Fruit fly (Drosophila melanogaster): ENCODE data around the gene alien.

DNA sequence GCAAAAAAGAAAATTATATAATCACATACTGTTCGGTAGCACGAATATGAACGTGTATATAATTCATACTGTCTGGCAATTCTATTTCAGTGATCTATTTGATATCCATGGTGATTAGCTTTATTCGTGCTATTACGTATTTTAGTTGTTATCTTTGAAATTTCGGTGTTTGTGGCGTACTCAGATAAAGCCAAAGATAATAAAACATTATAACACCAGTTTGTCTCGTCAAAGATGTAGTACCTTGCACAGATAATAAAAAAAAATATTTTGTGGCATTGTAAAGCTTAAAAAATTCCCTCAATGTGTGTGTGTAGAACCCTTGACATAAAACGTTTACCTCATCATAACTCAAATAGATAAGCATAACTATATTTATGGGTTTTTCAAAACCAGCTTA, 49.2 kb downstream of the alien start:
- TF ChIP-seq fd85E (GFP tag; optimal IDR thresholded peaks at IDR 0.05): no peak
- no peak for TF ChIP-seq CG1621 (tag; optimal IDR thresholded peaks at IDR 0.05)
- TF ChIP-seq CG11902 (GFP tag; optimal IDR thresholded peaks at IDR 0.05): no peak
- no peak for TF ChIP-seq achi (GFP tag; optimal IDR thresholded peaks at IDR 0.05)
- TF ChIP-seq ss (GFP tag; optimal IDR thresholded peaks at IDR 0.05): no peak
- no peak for TF ChIP-seq Smox (GFP tag; optimal IDR thresholded peaks at IDR 0.05)
- no peak for TF ChIP-seq CG8319 (GFP tag; optimal IDR thresholded peaks at IDR 0.05)
- TF ChIP-seq CG16779 (tag; optimal IDR thresholded peaks at IDR 0.05): no peak
- TF ChIP-seq CG8632 (GFP tag; optimal IDR thresholded peaks at IDR 0.05): no peak
- TF ChIP-seq CG6808 (GFP tag; optimal IDR thresholded peaks at IDR 0.05): no peak
- TF ChIP-seq CG10631 (GFP tag; optimal IDR thresholded peaks at IDR 0.05): no peak
